Fruit fly (Drosophila melanogaster): ENCODE measurements around the gene Rga.

DNA sequence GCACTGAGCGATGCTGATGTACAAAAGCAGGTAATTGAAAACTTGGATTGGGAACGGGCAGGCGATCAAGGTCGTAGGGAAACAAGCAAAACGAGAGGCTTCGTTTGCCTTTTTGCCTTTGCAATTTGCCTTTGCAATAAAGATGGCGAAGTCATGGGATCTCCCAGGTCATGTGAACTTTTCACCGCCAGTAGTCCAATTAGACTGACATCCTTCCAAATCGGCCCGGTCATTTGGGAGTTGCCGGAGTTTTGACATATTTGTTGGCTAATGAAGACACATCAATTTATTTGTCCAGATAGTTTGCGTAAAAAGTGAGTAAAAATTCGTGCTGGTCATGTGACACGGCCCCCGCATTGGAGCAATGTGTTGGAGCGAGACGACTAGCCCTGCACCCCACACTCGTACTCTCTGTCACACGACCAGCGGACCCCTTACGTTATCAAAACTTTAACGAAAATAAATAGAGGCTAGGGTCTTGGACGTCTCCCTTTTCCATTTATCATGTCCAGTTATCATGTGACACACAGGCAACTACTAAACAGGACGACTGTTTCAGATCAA lies 20.8 kb downstream of the Rga start:
- TF ChIP-seq psq (optimal IDR thresholded peaks at IDR 0.05) (no peak), pan (optimal IDR thresholded peaks at IDR 0.05) (no peak)

All from whole organism.